Worm (Caenorhabditis elegans) whole organism, L1 larva: Measurements from ENCODE around the gene C11G6.2.

Experiments used
- dsc-1 ChIP-seq: sonication (generic microtip); optimal IDR thresholded peaks from 2 replicates; lab custom pipeline; 2016; ENCODE audit warnings: mild to moderate bottlenecking, missing genetic modification characterization, missing compliant biosample characterization
- egl-27 ChIP-seq, 2 experiments: fragments of 150-350 bp in 1 of 2; sonication (generic microtip); optimal IDR thresholded peaks; 3 replicates each; lab custom pipeline; 2017 to 2018; ENCODE audit warnings: missing biosample characterization in 2 of 2, missing genetic modification characterization in 2 of 2, missing genetic modification reagents in 2 of 2
- isw-1 ChIP-seq: fragments of 200-800 bp; sonication (Bioruptor generic); IDR thresholded peaks from 2 replicates; pipeline ENCODE4 v1.3.6; 2022; ENCODE audit warnings: missing genetic modification characterization, missing compliant biosample characterization
- lin-39 ChIP-seq: fragments of 150-350 bp; optimal IDR thresholded peaks from 2 replicates; lab custom pipeline; 2014; ENCODE audit warnings: missing biosample characterization, missing genetic modification reagents, missing genetic modification characterization
- nhr-11 ChIP-seq: fragments of 150-350 bp; optimal IDR thresholded peaks from 2 replicates; lab custom pipeline; 2014; ENCODE audit warnings: missing biosample characterization, missing genetic modification characterization
- nhr-237 ChIP-seq: fragments of 150-350 bp; optimal IDR thresholded peaks from 2 replicates; lab custom pipeline; 2014; ENCODE audit warnings: missing biosample characterization, missing genetic modification characterization
- nhr-76 ChIP-seq: sonication (generic microtip); optimal IDR thresholded peaks from 2 replicates; lab custom pipeline; 2017; ENCODE audit warnings: missing biosample characterization, missing genetic modification characterization
- nhr-77 ChIP-seq: fragments of 150-350 bp; optimal IDR thresholded peaks from 2 replicates; lab custom pipeline; 2014; ENCODE audit warnings: missing biosample characterization, missing genetic modification characterization
- rnt-1 ChIP-seq: sonication (generic microtip); optimal IDR thresholded peaks from 2 replicates; lab custom pipeline; 2016; ENCODE audit warnings: mild to moderate bottlenecking, missing genetic modification characterization, moderate library complexity, missing compliant biosample characterization
- skn-1 ChIP-seq: fragments of 150-350 bp; optimal IDR thresholded peaks from 2 replicates; lab custom pipeline; 2014; ENCODE audit warnings: missing biosample characterization, missing genetic modification characterization
- unc-130 ChIP-seq: fragments of 150-350 bp; optimal IDR thresholded peaks from 2 replicates; lab custom pipeline; 2017; ENCODE audit warnings: missing biosample characterization, missing genetic modification characterization, inconsistent platforms
- unc-62 ChIP-seq: fragments of 150-350 bp; optimal IDR thresholded peaks from 2 replicates; lab custom pipeline; 2014; ENCODE audit warnings: missing biosample characterization, missing genetic modification reagents, missing genetic modification characterization
- zip-4 ChIP-seq: fragments of 200-800 bp; sonication (Bioruptor generic); optimal IDR thresholded peaks from 2 replicates; lab custom pipeline; 2018; ENCODE audit warnings: mild to moderate bottlenecking, missing genetic modification characterization, moderate library complexity, missing compliant biosample characterization
- ztf-4 ChIP-seq: fragments of 150-350 bp; optimal IDR thresholded peaks from 2 replicates; lab custom pipeline; 2014; ENCODE audit warnings: missing biosample characterization, missing genetic modification characterization

- TF ChIP-seq unc-130 (no peak), zip-4 (no peak), nhr-237 (tag; lab: Kevin White, UChicago) (no peak), rnt-1 (no peak), egl-27 (tag; optimal IDR thresholded peaks at IDR 0.05; lab: Kevin White, UChicago) (no peak), lin-39 (tag; lab: Kevin White, UChicago) (no peak), skn-1 (tag; lab: Kevin White, UChicago) (no peak), nhr-11 (no peak), unc-62 (GFP tag; lab: Kevin White, UChicago) (no peak), isw-1 (GFP tag; lab: Robert Waterston, UW) (no peak), nhr-77 (no peak), nhr-76 (tag; lab: Kevin White, UChicago) (no peak), ztf-4 (tag; lab: Kevin White, UChicago) (no peak), dsc-1 (no peak)
These were observed 27.9 kb downstream of the C11G6.2 start for ce11 chrX:16356341-16356740.
